Worm (Caenorhabditis elegans): ENCODE results near the gene C36C9.4.

DNA sequence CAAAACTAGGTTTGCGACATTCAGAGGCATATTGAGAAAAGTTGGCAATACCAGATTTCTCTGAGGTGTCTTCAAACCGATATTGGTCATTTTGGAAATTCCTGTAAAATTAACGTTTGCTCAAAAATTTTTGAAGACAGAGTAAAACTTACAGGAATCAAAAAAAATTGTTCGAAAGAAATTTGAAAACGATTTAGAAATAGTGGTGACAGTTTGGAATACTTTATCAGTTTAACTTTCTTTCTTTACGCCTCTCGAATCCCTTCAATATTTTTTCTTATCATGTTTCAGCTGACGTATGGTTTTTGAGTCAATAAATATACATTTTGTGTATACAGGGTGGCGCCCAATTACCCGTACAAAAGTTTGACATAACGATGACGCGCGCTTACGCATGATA, 21.7 kb upstream of the C36C9.4 start, which contains the start of gene fbxa-53:
- TF ChIP-seq sptf-1 (tag; optimal IDR thresholded peaks at IDR 0.05), result no peak
- TF ChIP-seq snpc-4 (tag; optimal IDR thresholded peaks at IDR 0.05), result no peak
- TF ChIP-seq zip-8 (tag; optimal IDR thresholded peaks at IDR 0.05), result no peak
- no peak for TF ChIP-seq nhr-12 (tag; optimal IDR thresholded peaks at IDR 0.05)
- no peak for TF ChIP-seq ztf-11 (tag; optimal IDR thresholded peaks at IDR 0.05)
- TF ChIP-seq elt-3 (tag; optimal IDR thresholded peaks at IDR 0.05), result no peak

Data from whole organism, mixed stage, embryonic.